Fruit fly (Drosophila melanogaster): ENCODE results near the gene CG15172.

The CG15172 gene

DNA sequence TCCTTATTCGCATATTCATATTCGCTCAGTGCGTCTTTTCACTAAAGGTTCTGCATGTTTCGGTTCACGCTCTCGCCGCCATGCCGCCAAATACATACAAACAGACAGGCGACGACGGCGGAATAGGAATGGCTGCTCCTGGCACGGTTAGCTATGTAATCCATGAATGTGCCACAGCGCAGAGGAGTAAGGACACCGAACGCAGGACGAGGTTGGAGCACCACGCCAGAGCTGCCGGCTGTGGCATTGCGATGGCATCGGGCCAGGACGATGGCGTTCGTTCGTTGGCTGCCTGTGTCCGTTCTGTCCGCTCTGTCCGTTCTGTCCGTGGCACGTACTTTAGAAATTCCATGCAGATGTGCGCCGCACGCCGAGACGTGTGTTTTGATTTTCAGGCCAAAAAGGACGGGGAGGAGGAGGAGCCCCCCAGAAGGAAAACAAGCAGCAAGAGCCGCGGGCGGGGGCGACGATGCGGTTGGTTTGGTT is 7.3 kb upstream of the CG15172 start (continued):
- TF ChIP-seq chif (GFP tag; optimal IDR thresholded peaks at IDR 0.05): no peak
- TF ChIP-seq Elba2 (GFP tag; optimal IDR thresholded peaks at IDR 0.05): no peak
- TF ChIP-seq CG16779 (GFP tag; IDR thresholded peaks at IDR 0.05): no peak
- no peak for TF ChIP-seq gsb (GFP tag; IDR thresholded peaks at IDR 0.05)
- TF ChIP-seq CG10366 (GFP tag; IDR thresholded peaks at IDR 0.05): no peak
- TF ChIP-seq MTF-1 (GFP tag; optimal IDR thresholded peaks at IDR 0.05; ENCODE audit: borderline replicate concordance): no peak
- no peak for TF ChIP-seq Dll (GFP tag; IDR thresholded peaks at IDR 0.05; ENCODE audit: partially characterized antibody)
- no peak for TF ChIP-seq unpg (GFP tag; optimal IDR thresholded peaks at IDR 0.05)
- no peak for TF ChIP-seq sima (GFP tag; optimal IDR thresholded peaks at IDR 0.05)
- peak; percentile 44 for TF ChIP-seq Ets65A (GFP tag)
- TF ChIP-seq Meics (GFP tag; optimal IDR thresholded peaks at IDR 0.05): peak; percentile 40
- no peak for TF ChIP-seq CG18764 (GFP tag; optimal IDR thresholded peaks at IDR 0.05)
- no peak for TF ChIP-seq caup (GFP tag; optimal IDR thresholded peaks at IDR 0.05; ENCODE audit: severe bottlenecking)
- TF ChIP-seq oc (tag; optimal IDR thresholded peaks at IDR 0.05): no peak
- no peak for TF ChIP-seq twi (tag; optimal IDR thresholded peaks at IDR 0.05)
- TF ChIP-seq croc (GFP tag; conservative IDR thresholded peaks at IDR 0.05): 0 out of 3 replicates have a peak, but pooled peaks have one; percentile 4
- TF ChIP-seq run (tag; optimal IDR thresholded peaks at IDR 0.05): no peak
- TF ChIP-seq CG15601 (tag; optimal IDR thresholded peaks at IDR 0.05): no peak
- TF ChIP-seq corto (GFP tag; optimal IDR thresholded peaks at IDR 0.05): no peak
- TF ChIP-seq CG11085 (GFP tag; IDR thresholded peaks at IDR 0.05): no peak
- no peak for TF ChIP-seq CG13287 (GFP tag; IDR thresholded peaks at IDR 0.05; ENCODE audit: partially characterized antibody)
- no peak for TF ChIP-seq chm (GFP tag; IDR thresholded peaks at IDR 0.05)
- TF ChIP-seq CG17568 (GFP tag; optimal IDR thresholded peaks at IDR 0.05): no peak
- peak; percentile 33; the same call in 1 of the 2 replicates for TF ChIP-seq Bgb (GFP tag; IDR thresholded peaks at IDR 0.05; ENCODE audit: partially characterized antibody)
- TF ChIP-seq slou (GFP tag; optimal IDR thresholded peaks at IDR 0.05): no peak
- no peak for TF ChIP-seq CG30403 (GFP tag; optimal IDR thresholded peaks at IDR 0.05)
- 0 out of 2 replicates have a peak, but pooled peaks have one; percentile 1 for TF ChIP-seq slbo (GFP tag; IDR thresholded peaks at IDR 0.05)
- TF ChIP-seq gce (GFP tag; IDR thresholded peaks at IDR 0.05): no peak
- no peak for TF ChIP-seq Asciz (GFP tag; optimal IDR thresholded peaks at IDR 0.05)
- TF ChIP-seq eve (GFP tag; optimal IDR thresholded peaks at IDR 0.05): no peak
- no peak for TF ChIP-seq ro (GFP tag; IDR thresholded peaks at IDR 0.05)
- TF ChIP-seq Lhr (GFP tag; optimal IDR thresholded peaks at IDR 0.05): no peak
- TF ChIP-seq CG6689 (GFP tag; IDR thresholded peaks at IDR 0.05): no peak
- TF ChIP-seq lilli (GFP tag; optimal IDR thresholded peaks at IDR 0.05): peak; percentile 24
- TF ChIP-seq psq (GFP tag; optimal IDR thresholded peaks at IDR 0.05): no peak
- no peak for TF ChIP-seq CG9609 (GFP tag; optimal IDR thresholded peaks at IDR 0.05)
- no peak for TF ChIP-seq Ada2b (GFP tag; IDR thresholded peaks at IDR 0.05)
- TF ChIP-seq fd3F (GFP tag; optimal IDR thresholded peaks at IDR 0.05): no peak
- TF ChIP-seq Hey (tag; optimal IDR thresholded peaks at IDR 0.05): peak; percentile 71
- TF ChIP-seq crol (GFP tag; IDR thresholded peaks at IDR 0.05): peak; percentile 82
- TF ChIP-seq Gsc (GFP tag; IDR thresholded peaks at IDR 0.05): no peak
- TF ChIP-seq rib (GFP tag; IDR thresholded peaks at IDR 0.05): no peak
- TF ChIP-seq vvl (GFP tag; IDR thresholded peaks at IDR 0.05): no peak
- no peak for TF ChIP-seq B-H1 (GFP tag; IDR thresholded peaks at IDR 0.05)
- TF ChIP-seq mld (GFP tag; IDR thresholded peaks at IDR 0.05; ENCODE audit: partially characterized antibody): no peak
- TF ChIP-seq pb (GFP tag; optimal IDR thresholded peaks at IDR 0.05): no peak
- 0 out of 2 replicates have a peak, but pooled peaks have one; percentile 4 for TF ChIP-seq CG31441 (GFP tag; IDR thresholded peaks at IDR 0.05)
- no peak for TF ChIP-seq CG15514 (GFP tag; optimal IDR thresholded peaks at IDR 0.05)
- no peak for TF ChIP-seq Hsf (GFP tag; optimal IDR thresholded peaks at IDR 0.05)
- no peak for TF ChIP-seq Sox102F (GFP tag; optimal IDR thresholded peaks at IDR 0.05)
- no peak for TF ChIP-seq hbn (GFP tag; IDR thresholded peaks at IDR 0.05; ENCODE audit: partially characterized antibody)
